Fruit fly (Drosophila melanogaster): ENCODE results near the gene Rcd4.

Rcd4 gene

DNA sequence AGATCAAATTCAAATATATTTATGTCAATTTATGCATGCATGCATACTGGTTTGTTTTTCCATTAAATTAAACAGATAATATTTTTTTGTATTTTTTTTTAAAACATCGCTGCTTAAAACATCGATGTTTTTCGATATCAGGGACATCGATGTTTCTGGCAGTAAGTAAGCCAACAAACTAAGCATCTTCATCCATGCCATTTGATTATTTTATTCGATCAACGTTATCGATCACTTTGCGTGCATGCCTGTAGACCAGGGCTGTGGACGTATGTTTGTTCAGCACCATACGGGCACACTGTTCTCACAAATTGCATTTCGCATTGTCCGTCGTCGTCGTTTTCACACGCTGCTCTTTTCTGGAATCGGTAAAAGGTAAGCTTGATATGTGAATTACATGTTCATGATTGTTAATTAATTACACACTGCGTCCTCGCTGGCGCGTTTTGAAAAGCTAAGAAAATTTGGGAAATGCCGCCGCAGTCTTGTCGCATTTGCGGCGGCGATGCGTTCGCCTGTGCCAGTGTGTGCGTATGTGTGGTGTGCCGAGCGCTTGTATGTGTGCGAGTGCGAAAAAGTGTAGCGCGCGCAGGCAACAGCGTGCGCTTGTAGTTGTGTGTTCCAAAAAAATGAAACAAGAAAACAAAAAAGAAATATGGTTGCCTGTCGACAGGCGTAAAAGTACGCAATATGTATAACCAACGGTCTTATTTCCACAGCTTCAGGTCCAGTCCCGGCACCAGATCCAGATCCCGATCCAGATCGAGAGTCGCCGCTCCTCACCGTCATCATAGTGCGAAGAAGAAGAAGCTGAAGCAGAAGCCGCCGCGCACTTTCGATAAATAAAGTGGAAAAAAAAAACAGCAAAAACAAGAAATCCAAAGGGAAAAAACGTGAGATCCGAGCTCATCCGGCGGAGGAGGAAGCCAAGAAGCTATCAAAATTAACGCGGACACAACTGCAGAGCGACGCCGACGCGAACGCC, 20.9 kb downstream of the Rcd4 start, which contains the start of gene emb (continued):
- TF ChIP-seq pan (optimal IDR thresholded peaks at IDR 0.05): no peak
- peak in 1 of 2 experiments; percentile 42 for TF ChIP-seq pan (GFP tag; optimal IDR thresholded peaks at IDR 0.05 in 1 of 2, IDR thresholded peaks at IDR 0.05 in 1 of 2)
- TF ChIP-seq hkb (optimal IDR thresholded peaks at IDR 0.05): no peak
- TF ChIP-seq hkb (GFP tag; IDR thresholded peaks at IDR 0.05): no peak
- no peak for TF ChIP-seq Awh (GFP tag; IDR thresholded peaks at IDR 0.05)
- peak; percentile 99 for TF ChIP-seq CG14860 (GFP tag; IDR thresholded peaks at IDR 0.05; ENCODE audit: partially characterized antibody)
- no peak for TF ChIP-seq luna (GFP tag; optimal IDR thresholded peaks at IDR 0.05)
- no peak for TF ChIP-seq crol (GFP tag; IDR thresholded peaks at IDR 0.05)
- TF ChIP-seq pzg (GFP tag; optimal IDR thresholded peaks at IDR 0.05): peak; percentile 97
- TF ChIP-seq CG18764 (GFP tag; optimal IDR thresholded peaks at IDR 0.05): peak; percentile 29
- peak; percentile 76 for TF ChIP-seq row (GFP tag; IDR thresholded peaks at IDR 0.05)
- no peak for TF ChIP-seq D19B (GFP tag; optimal IDR thresholded peaks at IDR 0.05)
- no peak for TF ChIP-seq Usf (GFP tag; optimal IDR thresholded peaks at IDR 0.05)
- TF ChIP-seq YL-1 (GFP tag; optimal IDR thresholded peaks at IDR 0.05): peak; percentile 85
- TF ChIP-seq CG30431 (GFP tag; optimal IDR thresholded peaks at IDR 0.05): no peak
- peak; percentile 55 for TF ChIP-seq vvl (GFP tag; IDR thresholded peaks at IDR 0.05)
- TF ChIP-seq CG11093 (GFP tag; IDR thresholded peaks at IDR 0.05): no peak
- no peak for TF ChIP-seq CG7372 (GFP tag; IDR thresholded peaks at IDR 0.05)
- TF ChIP-seq CG14014 (GFP tag; IDR thresholded peaks at IDR 0.05): 0 out of 2 replicates have a peak, but pooled peaks have one; percentile 19
- TF ChIP-seq Lim3 (GFP tag; IDR thresholded peaks at IDR 0.05): no peak
- TF ChIP-seq CG17361 (GFP tag; IDR thresholded peaks at IDR 0.05): peak; percentile 66; the same call in 2 of the 3 replicates
- TF ChIP-seq BEAF-32 (GFP tag; optimal IDR thresholded peaks at IDR 0.05): peak; percentile 91
- TF ChIP-seq CG18011 (GFP tag; optimal IDR thresholded peaks at IDR 0.05): no peak
- peak; percentile 98 for TF ChIP-seq chinmo (GFP tag; IDR thresholded peaks at IDR 0.05; ENCODE audit: partially characterized antibody)
- peak; percentile 36; the same call in 1 of the 3 replicates for TF ChIP-seq zfh1 (GFP tag; IDR thresholded peaks at IDR 0.05)
- TF ChIP-seq pros (GFP tag; optimal IDR thresholded peaks at IDR 0.05): no peak
- no peak for TF ChIP-seq Trl (optimal IDR thresholded peaks at IDR 0.05)
- peak; percentile 50 for TF ChIP-seq Trl (GFP tag; optimal IDR thresholded peaks at IDR 0.05)
- TF ChIP-seq CG14050 (GFP tag; IDR thresholded peaks at IDR 0.05): no peak
- TF ChIP-seq tin (GFP tag; optimal IDR thresholded peaks at IDR 0.05): peak; percentile 34
- no peak for TF ChIP-seq odd (GFP tag; optimal IDR thresholded peaks at IDR 0.05)
- no peak for TF ChIP-seq MTF-1 (GFP tag; optimal IDR thresholded peaks at IDR 0.05; ENCODE audit: borderline replicate concordance)
- peak; percentile 100 for TF ChIP-seq HLH4C (GFP tag; IDR thresholded peaks at IDR 0.05; ENCODE audit: partially characterized antibody)
- no peak for TF ChIP-seq eve (GFP tag; optimal IDR thresholded peaks at IDR 0.05)
- peak; percentile 97 for TF ChIP-seq CG16813 (GFP tag; IDR thresholded peaks at IDR 0.05; ENCODE audit: partially characterized antibody)
- peak; percentile 36 for TF ChIP-seq caup (GFP tag; optimal IDR thresholded peaks at IDR 0.05; ENCODE audit: severe bottlenecking)
- TF ChIP-seq CG31441 (GFP tag; IDR thresholded peaks at IDR 0.05): no peak
- peak; percentile 69 for TF ChIP-seq Rfx (GFP tag; IDR thresholded peaks at IDR 0.05)
- peak; percentile 55 for TF ChIP-seq CG13775 (GFP tag; optimal IDR thresholded peaks at IDR 0.05)
- peak; percentile 42 for TF ChIP-seq CG18262 (tag; optimal IDR thresholded peaks at IDR 0.05)
- peak; percentile 18; the same call in 1 of the 2 replicates for TF ChIP-seq cas (GFP tag; IDR thresholded peaks at IDR 0.05)
- TF ChIP-seq Atf6 (GFP tag; IDR thresholded peaks at IDR 0.05): peak; percentile 39; the same call in 1 of the 2 replicates
- TF ChIP-seq CG2116 (GFP tag; optimal IDR thresholded peaks at IDR 0.05): peak; percentile 100
- TF ChIP-seq CG4617 (GFP tag; optimal IDR thresholded peaks at IDR 0.05; ENCODE audit: borderline replicate concordance): peak; percentile 61
- TF ChIP-seq mld (GFP tag; IDR thresholded peaks at IDR 0.05; ENCODE audit: partially characterized antibody): peak; percentile 99
- TF ChIP-seq CG4282 (GFP tag; optimal IDR thresholded peaks at IDR 0.05): no peak
- TF ChIP-seq slbo (GFP tag; IDR thresholded peaks at IDR 0.05): peak; percentile 55
- TF ChIP-seq CG7745 (tag; optimal IDR thresholded peaks at IDR 0.05): no peak

All from whole organism, embryonic.